Worm (Caenorhabditis elegans) whole organism, L4 larva: Measurements from ENCODE around the gene T13H10.2.
A peak's percentile ranks its signal among the peaks of the same experiment; 100 is the strongest.

Experiments
- aha-1 ChIP-seq: fragments of 150-350 bp; peaks from one replicate; lab custom pipeline; 2014; ENCODE audit warnings: missing biosample characterization, missing genetic modification characterization
- ces-1 ChIP-seq: fragments of 150-350 bp; sonication (generic microtip); optimal IDR thresholded peaks from 4 replicates; lab custom pipeline; 2014; ENCODE audit warnings: missing biosample characterization, missing genetic modification reagents, missing genetic modification characterization
- fos-1 ChIP-seq: fragments of 150-350 bp; optimal IDR thresholded peaks from 2 replicates; lab custom pipeline; 2014; ENCODE audit warnings: missing biosample characterization, missing genetic modification characterization
- mes-2 ChIP-seq: sonication (generic microtip); optimal IDR thresholded peaks from 2 replicates; lab custom pipeline; 2016; ENCODE audit warnings: missing genotype, mild to moderate bottlenecking, missing genetic modification characterization, missing compliant biosample characterization; ENCODE audit not compliant: poor library complexity, severe bottlenecking
- nhr-111 ChIP-seq: fragments of 200-800 bp; sonication (Bioruptor generic); optimal IDR thresholded peaks from 2 replicates; lab custom pipeline; 2018; ENCODE audit warnings: mild to moderate bottlenecking, missing genetic modification characterization, missing compliant biosample characterization
- nhr-77 ChIP-seq: fragments of 150-350 bp; optimal IDR thresholded peaks from 2 replicates; lab custom pipeline; 2014; ENCODE audit warnings: missing biosample characterization, missing genetic modification characterization
- tag-97 ChIP-seq: fragments of 200-800 bp; sonication (Bioruptor generic); IDR thresholded peaks from 2 replicates; pipeline ENCODE4 v1.3.6; 2022; ENCODE audit warnings: missing genetic modification characterization, missing compliant biosample characterization
- tra-1 ChIP-seq: fragments of 200-800 bp; sonication (Bioruptor generic); IDR thresholded peaks from 2 replicates; pipeline ENCODE4 v1.3.6; 2022; ENCODE audit warnings: missing genetic modification reagents, missing genetic modification characterization, missing compliant biosample characterization

Gene T13H10.2

DNA sequence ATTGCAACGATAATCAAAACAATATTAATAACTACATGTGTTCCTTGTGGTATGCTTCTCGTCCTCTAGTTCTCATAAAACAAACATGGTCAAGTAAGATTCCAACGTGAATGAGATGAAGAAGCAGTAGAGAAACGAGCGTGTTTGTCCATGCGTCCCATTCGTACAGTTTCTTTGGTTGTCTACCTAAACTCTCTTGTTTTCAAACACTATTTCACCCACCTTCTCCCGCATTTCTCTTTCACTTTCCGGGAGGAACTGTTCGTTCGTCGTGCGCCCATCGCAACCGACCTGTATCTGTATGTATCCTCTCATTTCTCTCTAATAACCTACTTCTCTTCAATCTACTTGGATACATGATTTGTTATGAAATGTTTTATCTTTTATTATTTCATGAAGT, 43.7 kb downstream of the T13H10.2 start (continued):
- TF ChIP-seq nhr-77 (tag; lab: Kevin White, UChicago) (peak; percentile 5), tra-1 (no peak), nhr-111 (GFP tag; lab: Kevin White, UChicago) (no peak), mes-2 (tag; lab: Kevin White, UChicago) (peak; percentile 30), fos-1 (tag; lab: Kevin White, UChicago) (no peak), ces-1 (GFP tag; lab: Kevin White, UChicago) (no peak)
- TF ChIP-seq, all 104 proteins: peak for 13

DNA sequence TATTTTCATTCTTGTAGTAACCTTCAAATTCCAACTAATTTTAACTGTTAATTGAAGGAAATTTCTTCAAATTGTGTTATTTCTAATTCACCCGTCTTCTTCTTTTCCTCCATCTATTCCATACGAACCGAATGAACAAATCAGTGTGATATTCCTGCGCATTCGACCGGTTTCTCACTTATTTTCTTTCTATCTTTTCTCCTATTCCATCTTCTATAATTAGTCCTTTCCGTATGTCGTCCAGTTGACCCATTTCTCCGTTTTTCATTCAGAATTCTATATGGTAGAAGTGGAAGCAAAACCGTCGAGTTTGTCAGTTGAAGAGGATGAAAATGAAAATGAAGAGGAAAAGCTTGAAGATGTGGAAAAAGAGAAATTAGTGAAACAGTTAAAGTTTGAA, 45.5 kb downstream of the T13H10.2 start, which contains the start of gene magu-4:
TSS of gene magu-4 (plus strand) at position 218 of the 400 bp plus-strand sequence.
- TF ChIP-seq aha-1 (peak; percentile 60), tag-97 (GFP tag; lab: Robert Waterston, UW) (no peak)
